Fruit fly (Drosophila melanogaster) whole organism, wandering third instar larva: ENCODE data around the gene RpS25.
A peak's percentile ranks its signal among the peaks of the same experiment; 100 is the strongest.

ENCODE experiments used
- GATAd ChIP-seq: sonication (Bioruptor generic); optimal IDR thresholded peaks from 2 replicates; lab custom pipeline; 2016; ENCODE audit warnings: missing biosample characterization, missing genetic modification characterization
- HLH106 ChIP-seq: fragments of 200-800 bp; optimal IDR thresholded peaks from 3 replicates; lab custom pipeline; 2019; ENCODE audit warnings: missing biosample characterization, mild to moderate bottlenecking, missing genetic modification characterization, moderate library complexity
- OdsH ChIP-seq: fragments of 200-800 bp; sonication (Bioruptor generic); optimal IDR thresholded peaks from 2 replicates; lab custom pipeline; 2016; ENCODE audit warnings: missing biosample characterization, mild to moderate bottlenecking, missing genetic modification characterization
- dl ChIP-seq, 2 experiments: fragments of 175-275, 200-275 bp in 1 of 2; fragments of 200-275 bp in 1 of 2; sonication (Bioruptor generic); optimal IDR thresholded peaks; lab custom pipeline; 2018; ENCODE audit warnings: mild to moderate bottlenecking in 2 of 2, missing biosample characterization in 2 of 2, missing genetic modification characterization in 2 of 2, moderate library complexity in 2 of 2; ENCODE audit not compliant: partially characterized antibody in 2 of 2, insufficient read depth in 1 of 2
- dmrt93B ChIP-seq: fragments of 200-800 bp; sonication (Bioruptor generic); optimal IDR thresholded peaks from 2 replicates; lab custom pipeline; 2018; ENCODE audit warnings: missing biosample characterization, mild to moderate bottlenecking, missing genetic modification characterization
- ey ChIP-seq: fragments of 200-800 bp; sonication (Bioruptor generic); optimal IDR thresholded peaks from 2 replicates; lab custom pipeline; 2016; ENCODE audit warnings: missing biosample characterization, missing genetic modification characterization
- pan ChIP-seq: fragments of >200 bp; optimal IDR thresholded peaks from 2 replicates; lab custom pipeline; 2017
- psq ChIP-seq: fragments of 200-800 bp; sonication (Bioruptor generic); optimal IDR thresholded peaks from 3 replicates; lab custom pipeline; 2017; ENCODE audit warnings: missing biosample characterization, mild to moderate bottlenecking, missing genetic modification characterization, moderate library complexity
- rgr ChIP-seq: fragments of 200-800 bp; sonication (Bioruptor generic); optimal IDR thresholded peaks from 3 replicates; lab custom pipeline; 2016; ENCODE audit warnings: missing biosample characterization, mild to moderate bottlenecking, missing genetic modification characterization
- sage ChIP-seq: fragments of 200-800 bp; sonication (Bioruptor generic); optimal IDR thresholded peaks from 2 replicates; lab custom pipeline; 2016; ENCODE audit warnings: missing biosample characterization, mild to moderate bottlenecking, missing genetic modification characterization
- sv ChIP-seq: fragments of 200-800 bp; sonication (Bioruptor generic); optimal IDR thresholded peaks from 3 replicates; lab custom pipeline; 2016; ENCODE audit warnings: missing biosample characterization, missing genetic modification characterization
- usp ChIP-seq: fragments of >200 bp; optimal IDR thresholded peaks from 2 replicates; lab custom pipeline; 2017; ENCODE audit warnings: missing biosample characterization, missing genetic modification characterization

- TF ChIP-seq GATAd: no peak
- no peak for TF ChIP-seq psq (GFP tag; lab: Kevin White, UChicago)
- peak; percentile 76 to 82 for TF ChIP-seq dl (GFP tag; optimal IDR thresholded peaks at IDR 0.05; lab: Kevin White, UChicago; ENCODE audit: insufficient read depth in 1 of 2, partially characterized antibody in 2 of 2)
- no peak for TF ChIP-seq pan
- TF ChIP-seq rgr (GFP tag; lab: Kevin White, UChicago): no peak
- TF ChIP-seq dmrt93B (GFP tag; lab: Kevin White, UChicago): no peak
- TF ChIP-seq usp (GFP tag; lab: Kevin White, UChicago): no peak
- no peak for TF ChIP-seq OdsH
- no peak for TF ChIP-seq sage (GFP tag; lab: Kevin White, UChicago)
- no peak for TF ChIP-seq ey (GFP tag; lab: Kevin White, UChicago)
- no peak for TF ChIP-seq HLH106
- peak; percentile 32 for TF ChIP-seq sv (GFP tag; lab: Kevin White, UChicago)
These were observed 18.7 kb downstream of the RpS25 start, which contains the start of gene cu for dm6 chr3R:11197389-11197716.
